Worm (Caenorhabditis elegans): ENCODE data around the gene wago-10.

The wago-10 gene

DNA sequence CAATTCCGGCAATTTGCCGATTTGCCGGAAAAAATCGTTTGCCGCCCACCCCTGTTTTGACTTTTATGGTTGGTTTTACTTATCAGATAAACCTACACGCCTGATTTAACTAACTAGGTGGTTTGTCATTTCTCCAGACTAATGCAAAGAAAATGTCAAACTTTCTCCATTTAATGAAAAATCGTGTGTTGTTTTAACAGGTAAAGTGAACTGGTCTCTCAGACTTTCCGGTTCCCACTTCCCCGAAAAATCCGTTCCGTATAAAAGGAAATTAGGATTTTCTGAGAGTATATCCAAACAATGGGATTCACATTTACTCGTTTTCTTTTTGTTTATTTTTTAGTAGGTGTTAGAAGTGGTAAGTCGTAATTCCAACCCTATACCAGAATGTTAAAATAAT lies 21.4 kb downstream of the wago-10 start, which contains the start of gene mltn-6:
Gene mltn-6, plus strand, starts transcription at position 301 of the 400 bp plus-strand sequence.
- TF ChIP-seq mep-1 (tag; optimal IDR thresholded peaks at IDR 0.05) (no peak), M03D4.4 (tag; optimal IDR thresholded peaks at IDR 0.05) (no peak), cnd-1 (tag; optimal IDR thresholded peaks at IDR 0.05) (no peak), ham-2 (GFP tag; optimal IDR thresholded peaks at IDR 0.05) (no peak), hlh-1 (tag; optimal IDR thresholded peaks at IDR 0.05) (no peak), ceh-83 (GFP tag; optimal IDR thresholded peaks at IDR 0.05) (no peak), unc-62 (GFP tag; optimal IDR thresholded peaks at IDR 0.05) (no peak), unc-120 (tag; optimal IDR thresholded peaks at IDR 0.05; ENCODE audit: poor library complexity, severe bottlenecking) (no peak), nhr-2 (tag; optimal IDR thresholded peaks at IDR 0.05) (no peak), tbx-8 (GFP tag; optimal IDR thresholded peaks at IDR 0.05) (no peak), snpc-4 (tag; optimal IDR thresholded peaks at IDR 0.05) (no peak), ceh-43 (GFP tag; optimal IDR thresholded peaks at IDR 0.05) (no peak), pha-4 (tag; optimal IDR thresholded peaks at IDR 0.05) (no peak), drap-1 (GFP tag; optimal IDR thresholded peaks at IDR 0.05) (no peak)

ce11 chrV:370033-370432 lies 26.8 kb downstream of the wago-10 start, which contains the start of gene mltn-7:
TSS of gene mltn-7 (plus strand) at chrV:370333.
- TF ChIP-seq tbx-8 (GFP tag; optimal IDR thresholded peaks at IDR 0.05) (no peak), lin-32 (GFP tag; optimal IDR thresholded peaks at IDR 0.05) (no peak), snpc-4 (tag; optimal IDR thresholded peaks at IDR 0.05) (no peak), M03D4.4 (tag; optimal IDR thresholded peaks at IDR 0.05) (no peak), elt-1 (tag; optimal IDR thresholded peaks at IDR 0.05; ENCODE audit: borderline replicate concordance, insufficient read depth) (no peak), ces-1 (GFP tag; optimal IDR thresholded peaks at IDR 0.05) (no peak), drap-1 (GFP tag; optimal IDR thresholded peaks at IDR 0.05) (no peak), ztf-11 (tag; optimal IDR thresholded peaks at IDR 0.05) (no peak), unc-39 (tag; optimal IDR thresholded peaks at IDR 0.05) (no peak), pha-4 (tag; optimal IDR thresholded peaks at IDR 0.05) (no peak), mep-1 (tag; optimal IDR thresholded peaks at IDR 0.05) (no peak)

ce11 chrV:373192-373591 lies 30.0 kb downstream of the wago-10 start:
- TF ChIP-seq snpc-4 (tag; optimal IDR thresholded peaks at IDR 0.05) = no peak
- TF ChIP-seq nhr-2 (tag; optimal IDR thresholded peaks at IDR 0.05) = no peak
- no peak for TF ChIP-seq blmp-1 (tag; optimal IDR thresholded peaks at IDR 0.05)
- TF ChIP-seq hlh-1 (tag; optimal IDR thresholded peaks at IDR 0.05) = no peak
- TF ChIP-seq M03D4.4 (tag; optimal IDR thresholded peaks at IDR 0.05) = no peak
- TF ChIP-seq lin-13 (tag; optimal IDR thresholded peaks at IDR 0.05) = no peak
- TF ChIP-seq mab-5 (tag; optimal IDR thresholded peaks at IDR 0.05) = no peak
- no peak for TF ChIP-seq ceh-43 (GFP tag; optimal IDR thresholded peaks at IDR 0.05)
- TF ChIP-seq mls-2 (tag; optimal IDR thresholded peaks at IDR 0.05) = no peak
- TF ChIP-seq zip-8 (tag; optimal IDR thresholded peaks at IDR 0.05) = no peak
- no peak for TF ChIP-seq nhr-28 (tag; optimal IDR thresholded peaks at IDR 0.05)
- no peak for TF ChIP-seq elt-1 (tag; optimal IDR thresholded peaks at IDR 0.05; ENCODE audit: borderline replicate concordance, insufficient read depth)
- TF ChIP-seq sem-2 (GFP tag; optimal IDR thresholded peaks at IDR 0.05) = no peak
- no peak for TF ChIP-seq unc-120 (tag; optimal IDR thresholded peaks at IDR 0.05; ENCODE audit: poor library complexity, severe bottlenecking)
- no peak for TF ChIP-seq cnd-1 (tag; optimal IDR thresholded peaks at IDR 0.05)
- no peak for TF ChIP-seq nhr-237 (tag; optimal IDR thresholded peaks at IDR 0.05)
- no peak for TF ChIP-seq ces-1 (GFP tag; optimal IDR thresholded peaks at IDR 0.05)
- TF ChIP-seq bed-3 (GFP tag; optimal IDR thresholded peaks at IDR 0.05) = no peak
- TF ChIP-seq ztf-11 (tag; optimal IDR thresholded peaks at IDR 0.05) = no peak
- no peak for TF ChIP-seq ham-2 (GFP tag; optimal IDR thresholded peaks at IDR 0.05)

DNA sequence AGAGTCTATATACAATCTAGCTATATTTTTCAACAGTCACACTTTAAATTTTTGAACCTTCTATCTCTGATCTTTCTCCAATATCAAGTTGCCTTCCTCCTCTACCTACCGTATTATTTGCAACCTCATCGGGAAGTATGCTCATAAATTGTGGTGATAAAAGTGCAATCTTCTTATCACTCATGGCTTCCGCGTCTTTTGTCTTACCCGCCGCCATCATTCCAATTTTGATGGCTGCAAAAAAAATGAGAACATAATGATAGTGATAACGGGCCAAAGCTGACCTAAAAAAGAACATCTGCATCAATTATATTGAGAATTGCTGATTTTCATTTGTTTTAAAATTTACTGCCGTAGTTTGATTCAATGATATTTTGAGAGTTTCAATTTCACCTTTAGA lies 33.6 kb downstream of the wago-10 start:
- TF ChIP-seq ham-2 (GFP tag; optimal IDR thresholded peaks at IDR 0.05) (no peak), lin-32 (GFP tag; optimal IDR thresholded peaks at IDR 0.05) (no peak), nhr-2 (tag; optimal IDR thresholded peaks at IDR 0.05) (no peak), lin-13 (tag; optimal IDR thresholded peaks at IDR 0.05) (no peak)

ce11 chrV:378231-378630 lies 35.0 kb downstream of the wago-10 start:
- TF ChIP-seq unc-62 (GFP tag; optimal IDR thresholded peaks at IDR 0.05) = no peak
- TF ChIP-seq hlh-1 (tag; optimal IDR thresholded peaks at IDR 0.05) = no peak

ce11 chrV:380186-380585 lies 37.0 kb downstream of the wago-10 start, which contains the start of gene mltn-8:
TSS of gene mltn-8 (minus strand) at chrV:380286.
- TF ChIP-seq cnd-1 (tag; optimal IDR thresholded peaks at IDR 0.05) (no peak), mab-5 (tag; optimal IDR thresholded peaks at IDR 0.05) (no peak), flh-1 (GFP tag; optimal IDR thresholded peaks at IDR 0.05) (no peak), elt-1 (tag; optimal IDR thresholded peaks at IDR 0.05; ENCODE audit: borderline replicate concordance, insufficient read depth) (no peak), hlh-1 (tag; optimal IDR thresholded peaks at IDR 0.05) (no peak), drap-1 (GFP tag; optimal IDR thresholded peaks at IDR 0.05) (no peak), mep-1 (tag; optimal IDR thresholded peaks at IDR 0.05) (no peak), elt-3 (tag; optimal IDR thresholded peaks at IDR 0.05) (no peak), unc-39 (tag; optimal IDR thresholded peaks at IDR 0.05) (no peak), ztf-11 (tag; optimal IDR thresholded peaks at IDR 0.05) (no peak), nhr-237 (tag; optimal IDR thresholded peaks at IDR 0.05) (no peak), ceh-43 (GFP tag; optimal IDR thresholded peaks at IDR 0.05) (no peak), ces-1 (GFP tag; optimal IDR thresholded peaks at IDR 0.05) (no peak)
